Fruit fly (Drosophila melanogaster) whole organism, embryonic: ENCODE measurements around the gene CG10638.

ENCODE experiments used
- Antp ChIP-seq: fragments of 200-800 bp; sonication (Bioruptor generic); optimal IDR thresholded peaks from 3 replicates; lab custom pipeline; 2016; ENCODE audit warnings: missing biosample characterization, missing genetic modification characterization
- BtbVII ChIP-seq: fragments of 200-800 bp; sonication (Bioruptor generic); optimal IDR thresholded peaks from 3 replicates; lab custom pipeline; 2017; ENCODE audit warnings: missing biosample characterization, mild to moderate bottlenecking, missing genetic modification characterization
- C15 ChIP-seq: fragments of 200-800 bp; sonication (Bioruptor generic); IDR thresholded peaks from 3 replicates; pipeline ENCODE4 v1.3.6; 2022; ENCODE audit warnings: missing biosample characterization, missing genetic modification characterization
- CG10274 ChIP-seq: fragments of 200-800 bp; sonication (Bioruptor generic); optimal IDR thresholded peaks from 3 replicates; lab custom pipeline; 2017; ENCODE audit warnings: missing biosample characterization, mild to moderate bottlenecking, missing genetic modification characterization
- CG10979 ChIP-seq: fragments of 200-800 bp; sonication (Bioruptor generic); optimal IDR thresholded peaks from 2 replicates; lab custom pipeline; 2018; ENCODE audit warnings: missing biosample characterization, mild to moderate bottlenecking, missing genetic modification characterization, moderate library complexity
- CG11456 ChIP-seq: fragments of 200-800 bp; sonication (Bioruptor generic); IDR thresholded peaks from 3 replicates; pipeline ENCODE4 v1.3.6; 2022; ENCODE audit warnings: missing biosample characterization, missing genetic modification characterization
- CG11723 ChIP-seq: fragments of 200-800 bp; sonication (Bioruptor generic); optimal IDR thresholded peaks from 2 replicates; lab custom pipeline; 2017; ENCODE audit warnings: missing biosample characterization, mild to moderate bottlenecking, missing genetic modification characterization
- CG12071 ChIP-seq: fragments of 200-800 bp; sonication (Bioruptor generic); optimal IDR thresholded peaks from 3 replicates; lab custom pipeline; 2018; ENCODE audit warnings: missing biosample characterization, mild to moderate bottlenecking, missing genetic modification characterization
- CG13296 ChIP-seq: fragments of 200-800 bp; sonication (Bioruptor generic); optimal IDR thresholded peaks from 3 replicates; lab custom pipeline; 2018; ENCODE audit warnings: missing biosample characterization, mild to moderate bottlenecking, missing genetic modification characterization
- CG14667 ChIP-seq: fragments of 200-800 bp; sonication (Bioruptor generic); IDR thresholded peaks from 2 replicates; pipeline ENCODE4 v1.3.6; 2022; ENCODE audit warnings: missing biosample characterization, missing genetic modification characterization
- CG15514 ChIP-seq: fragments of 200-800 bp; sonication (Bioruptor generic); optimal IDR thresholded peaks from 3 replicates; lab custom pipeline; 2017; ENCODE audit warnings: missing biosample characterization, missing genetic modification characterization, mild to moderate bottlenecking, moderate library complexity, missing genetic modification reagents
- CG1647 ChIP-seq: fragments of 200-800 bp; sonication (Bioruptor generic); optimal IDR thresholded peaks from 3 replicates; lab custom pipeline; 2016; ENCODE audit warnings: missing biosample characterization, missing genetic modification characterization
- CG18476 ChIP-seq: fragments of 200-800 bp; sonication (Bioruptor generic); optimal IDR thresholded peaks from 2 replicates; lab custom pipeline; 2016; ENCODE audit warnings: missing biosample characterization, mild to moderate bottlenecking, missing genetic modification characterization
- CG18619 ChIP-seq: fragments of 200-800 bp; sonication (Bioruptor generic); optimal IDR thresholded peaks from 3 replicates; lab custom pipeline; 2017; ENCODE audit warnings: missing biosample characterization, mild to moderate bottlenecking, missing genetic modification characterization
- CG3407 ChIP-seq: fragments of 200-800 bp; sonication (Bioruptor generic); optimal IDR thresholded peaks from 2 replicates; lab custom pipeline; 2018; ENCODE audit warnings: missing biosample characterization, mild to moderate bottlenecking, missing genetic modification characterization
- CG34224 ChIP-seq: fragments of 200-800 bp; sonication (Bioruptor generic); IDR thresholded peaks from 3 replicates; pipeline ENCODE4 v1.3.6; 2022; ENCODE audit warnings: missing biosample characterization, missing genetic modification characterization; ENCODE audit not compliant: partially characterized antibody
- CG34376 ChIP-seq: fragments of 200-800 bp; sonication (Bioruptor generic); optimal IDR thresholded peaks from 2 replicates; lab custom pipeline; 2018; ENCODE audit warnings: missing biosample characterization, mild to moderate bottlenecking, missing genetic modification characterization
- CG42726 ChIP-seq: fragments of 200-800 bp; sonication (Bioruptor generic); IDR thresholded peaks from 2 replicates; pipeline ENCODE4 v1.3.6; 2022; ENCODE audit warnings: missing biosample characterization, missing genetic modification characterization; ENCODE audit not compliant: partially characterized antibody
- CG7745 ChIP-seq: fragments of 200-800 bp; sonication (Bioruptor generic); optimal IDR thresholded peaks from 2 replicates; lab custom pipeline; 2018; ENCODE audit warnings: missing biosample characterization, mild to moderate bottlenecking, missing genetic modification characterization, moderate library complexity
- CG7839 ChIP-seq: fragments of 200-800 bp; sonication (Bioruptor generic); optimal IDR thresholded peaks from 3 replicates; lab custom pipeline; 2018; ENCODE audit warnings: missing biosample characterization, mild to moderate bottlenecking, missing genetic modification characterization, moderate library complexity
- CHES-1-like ChIP-seq: fragments of 200-800 bp; sonication (Bioruptor generic); optimal IDR thresholded peaks from 2 replicates; lab custom pipeline; 2016; ENCODE audit warnings: missing biosample characterization, missing genetic modification characterization
- CTCF ChIP-seq: fragments of 200-800 bp; sonication (Bioruptor generic); optimal IDR thresholded peaks from 2 replicates; lab custom pipeline; 2017; ENCODE audit warnings: missing biosample characterization, mild to moderate bottlenecking, missing genetic modification characterization, moderate library complexity
- CoRest ChIP-seq: fragments of 200-800 bp; sonication (Bioruptor generic); optimal IDR thresholded peaks from 3 replicates; lab custom pipeline; 2018; ENCODE audit warnings: missing biosample characterization, mild to moderate bottlenecking, missing genetic modification characterization, moderate library complexity
- CrebB ChIP-seq: fragments of 200-800 bp; sonication (Bioruptor generic); optimal IDR thresholded peaks from 3 replicates; lab custom pipeline; 2018; ENCODE audit warnings: missing biosample characterization, mild to moderate bottlenecking, missing genetic modification characterization
- D19A ChIP-seq: fragments of 200-800 bp; optimal IDR thresholded peaks from 3 replicates; lab custom pipeline; 2019; ENCODE audit warnings: missing biosample characterization, mild to moderate bottlenecking, missing genetic modification characterization, moderate library complexity
- E2f2 ChIP-seq: fragments of 200-800 bp; sonication (Bioruptor generic); IDR thresholded peaks from 2 replicates; pipeline ENCODE4 v1.3.6; 2022; ENCODE audit warnings: missing biosample characterization, missing genetic modification characterization
- ERR ChIP-seq: fragments of 200-800 bp; sonication (Bioruptor generic); optimal IDR thresholded peaks from 2 replicates; lab custom pipeline; 2016; ENCODE audit warnings: missing biosample characterization, missing genetic modification characterization
- Gug ChIP-seq: fragments of 200-800 bp; sonication (Bioruptor generic); IDR thresholded peaks from 4 replicates; pipeline ENCODE4 v1.3.6; 2022; ENCODE audit warnings: missing biosample characterization, missing genetic modification characterization
- HLHmδ ChIP-seq: fragments of 200-800 bp; sonication (Bioruptor generic); optimal IDR thresholded peaks from 2 replicates; lab custom pipeline; 2018; ENCODE audit warnings: missing biosample characterization, mild to moderate bottlenecking, missing genetic modification characterization, moderate library complexity
- Hey ChIP-seq: fragments of 200-800 bp; sonication (Bioruptor generic); optimal IDR thresholded peaks from 3 replicates; lab custom pipeline; 2018; ENCODE audit warnings: missing biosample characterization, mild to moderate bottlenecking, missing genetic modification characterization
- Hr51 ChIP-seq, 2 experiments: fragments of 200-800 bp; sonication (Bioruptor generic); optimal IDR thresholded peaks; 2 replicates in 1 of 2; 3 replicates in 1 of 2; lab custom pipeline; 2016 to 2018; ENCODE audit warnings: missing biosample characterization in 2 of 2, missing genetic modification characterization in 2 of 2, mild to moderate bottlenecking in 1 of 2, moderate library complexity in 1 of 2
- Lhr ChIP-seq: fragments of 200-800 bp; sonication (Bioruptor generic); optimal IDR thresholded peaks from 3 replicates; lab custom pipeline; 2017; ENCODE audit warnings: mild to moderate bottlenecking, missing biosample characterization, missing genetic modification reagents, missing genetic modification characterization
- Med ChIP-seq: fragments of 200-800 bp; sonication (Bioruptor generic); peaks from one replicate; lab custom pipeline; 2016; ENCODE audit warnings: missing biosample characterization, missing genetic modification characterization, mild to moderate bottlenecking, inconsistent platforms, moderate library complexity
- Mrtf ChIP-seq: fragments of 200-800 bp; sonication (Bioruptor generic); IDR thresholded peaks from 3 replicates; pipeline ENCODE4 v1.3.6; 2022; ENCODE audit warnings: missing biosample characterization, missing genetic modification characterization
- NfI ChIP-seq: fragments of 200-800 bp; sonication (Bioruptor generic); optimal IDR thresholded peaks from 3 replicates; lab custom pipeline; 2018; ENCODE audit warnings: missing biosample characterization, mild to moderate bottlenecking, missing genetic modification characterization, moderate library complexity
- Spps ChIP-seq: fragments of 200-800 bp; sonication (Bioruptor generic); optimal IDR thresholded peaks from 2 replicates; lab custom pipeline; 2018; ENCODE audit warnings: missing biosample characterization, mild to moderate bottlenecking, missing genetic modification characterization
- caup ChIP-seq: fragments of 200-800 bp; sonication (Bioruptor generic); optimal IDR thresholded peaks from 3 replicates; lab custom pipeline; 2017; ENCODE audit warnings: missing biosample characterization, mild to moderate bottlenecking, missing genetic modification characterization, moderate library complexity; ENCODE audit not compliant: severe bottlenecking
- cwo ChIP-seq: fragments of 200-800 bp; sonication (Bioruptor generic); optimal IDR thresholded peaks from 3 replicates; lab custom pipeline; 2017; ENCODE audit warnings: missing biosample characterization, missing genetic modification characterization, mild to moderate bottlenecking, moderate library complexity, missing genetic modification reagents
- da ChIP-seq: fragments of 200-800 bp; sonication (Bioruptor generic); optimal IDR thresholded peaks from 2 replicates; lab custom pipeline; 2016; ENCODE audit warnings: missing biosample characterization, missing genetic modification characterization
- disco-r ChIP-seq: fragments of 200-800 bp; sonication (Bioruptor generic); optimal IDR thresholded peaks from 2 replicates; lab custom pipeline; 2016; ENCODE audit warnings: missing biosample characterization, missing genetic modification characterization
- ewg ChIP-seq: fragments of 200-800 bp; sonication (Bioruptor generic); optimal IDR thresholded peaks from 3 replicates; lab custom pipeline; 2017; ENCODE audit warnings: mild to moderate bottlenecking, missing biosample characterization, missing genetic modification reagents, missing genetic modification characterization
- gfzf ChIP-seq: fragments of 200-800 bp; sonication (Bioruptor generic); optimal IDR thresholded peaks from 2 replicates; lab custom pipeline; 2016; ENCODE audit warnings: missing biosample characterization, mild to moderate bottlenecking, missing genetic modification characterization, moderate library complexity
- maf-S ChIP-seq: fragments of 200-800 bp; sonication (Bioruptor generic); optimal IDR thresholded peaks from 2 replicates; lab custom pipeline; 2016; ENCODE audit warnings: missing biosample characterization, missing genetic modification characterization
- onecut ChIP-seq: fragments of 200-800 bp; sonication (Bioruptor generic); IDR thresholded peaks from 2 replicates; pipeline ENCODE4 v1.3.6; 2022; ENCODE audit warnings: missing biosample characterization, missing genetic modification characterization
- peb ChIP-seq: fragments of 200-800 bp; sonication (Bioruptor generic); IDR thresholded peaks from 2 replicates; pipeline ENCODE4 v1.3.6; 2022; ENCODE audit warnings: missing biosample characterization, missing genetic modification characterization
- pho ChIP-seq: fragments of 200-800 bp; sonication (Bioruptor generic); optimal IDR thresholded peaks from 2 replicates; lab custom pipeline; 2016; ENCODE audit warnings: missing biosample characterization, missing genetic modification characterization
- rib ChIP-seq: fragments of 200-800 bp; sonication (Bioruptor generic); IDR thresholded peaks from 2 replicates; pipeline ENCODE4 v1.3.6; 2022; ENCODE audit warnings: missing biosample characterization, missing genetic modification characterization
- seq ChIP-seq: fragments of 200-800 bp; sonication (Bioruptor generic); IDR thresholded peaks from 2 replicates; pipeline ENCODE4 v1.3.6; 2022; ENCODE audit warnings: missing biosample characterization, missing genetic modification characterization
- trh ChIP-seq: fragments of 200-800 bp; sonication (Bioruptor generic); optimal IDR thresholded peaks from 2 replicates; lab custom pipeline; 2016; ENCODE audit warnings: missing biosample characterization, missing genetic modification characterization
- ttk ChIP-seq: fragments of 200-800 bp; sonication (Bioruptor generic); IDR thresholded peaks from 2 replicates; pipeline ENCODE4 v2.1.2; 2022; ENCODE audit warnings: missing biosample characterization, missing genetic modification characterization
- tx ChIP-seq: fragments of 200-800 bp; sonication (Bioruptor generic); optimal IDR thresholded peaks from 2 replicates; lab custom pipeline; 2016; ENCODE audit warnings: missing biosample characterization, missing genetic modification characterization
- zfh2 ChIP-seq: fragments of 200-800 bp; sonication (Bioruptor generic); optimal IDR thresholded peaks from 2 replicates; lab custom pipeline; 2016; ENCODE audit warnings: missing biosample characterization, missing genetic modification characterization

Gene CG10638

dm6 chr3L:12530044-12530443 lies 28.9 kb upstream of the CG10638 start, which contains the start of gene nst (continued):
- TF ChIP-seq HLHmδ (no peak), cwo (GFP tag; lab: Kevin White, UChicago) (no peak), CG10274 (GFP tag; lab: Kevin White, UChicago) (no peak), Hr51 (GFP tag; optimal IDR thresholded peaks at IDR 0.05; lab: Kevin White, UChicago) (no peak), CG3407 (GFP tag; lab: Kevin White, UChicago) (no peak), zfh2 (no peak), disco-r (GFP tag; lab: Kevin White, UChicago) (no peak), CG18619 (no peak), ewg (GFP tag; lab: Kevin White, UChicago) (peak; percentile 70), Med (GFP tag; lab: Kevin White, UChicago) (peak; percentile 88), CG42726 (GFP tag; lab: Robert Waterston, UW) (no peak), CG11456 (no peak), peb (GFP tag; lab: Robert Waterston, UW) (no peak), maf-S (GFP tag; lab: Kevin White, UChicago) (no peak), gfzf (GFP tag; lab: Kevin White, UChicago) (peak; percentile 80), rib (GFP tag; lab: Robert Waterston, UW) (no peak), CG18476 (GFP tag; lab: Kevin White, UChicago) (no peak), CG7839 (tag; lab: Kevin White, UChicago) (no peak), Antp (GFP tag; lab: Kevin White, UChicago) (no peak), ttk (GFP tag; lab: Robert Waterston, UW) (no peak), CG15514 (peak; percentile 69), onecut (GFP tag; lab: Robert Waterston, UW) (no peak), da (GFP tag; lab: Kevin White, UChicago) (no peak), caup (GFP tag; lab: Kevin White, UChicago) (peak; percentile 1), CrebB (tag; lab: Kevin White, UChicago) (no peak), tx (GFP tag; lab: Kevin White, UChicago) (no peak), seq (GFP tag; lab: Robert Waterston, UW) (peak; percentile 27; the same call in 1 of the 2 replicates), E2f2 (GFP tag; lab: Robert Waterston, UW) (peak; percentile 83), CTCF (GFP tag; lab: Kevin White, UChicago) (peak; percentile 29), Gug (GFP tag; lab: Robert Waterston, UW) (no peak), D19A (tag; lab: Kevin White, UChicago) (no peak), CG12071 (GFP tag; lab: Kevin White, UChicago) (no peak), CG7745 (tag; lab: Kevin White, UChicago) (no peak), CoRest (tag; lab: Kevin White, UChicago) (peak; percentile 17), Mrtf (GFP tag; lab: Robert Waterston, UW) (no peak), pho (GFP tag; lab: Kevin White, UChicago) (no peak), Hey (no peak), CG34224 (GFP tag; lab: Robert Waterston, UW) (0 out of 3 replicates have a peak, but pooled peaks have one; percentile 6), BtbVII (no peak), CG11723 (no peak), CG14667 (no peak), CG10979 (tag; lab: Kevin White, UChicago) (no peak), C15 (GFP tag; lab: Robert Waterston, UW) (no peak), trh (GFP tag; lab: Kevin White, UChicago) (no peak), CHES-1-like (peak; percentile 6), Spps (tag; lab: Kevin White, UChicago) (no peak), Lhr (GFP tag; lab: Kevin White, UChicago) (no peak), NfI (GFP tag; lab: Kevin White, UChicago) (no peak), CG34376 (no peak), CG13296 (GFP tag; lab: Kevin White, UChicago) (no peak), ERR (GFP tag; lab: Kevin White, UChicago) (peak; percentile 14), CG1647 (GFP tag; lab: Kevin White, UChicago) (no peak)
